Worm (Caenorhabditis elegans) whole organism, L2 larva: ENCODE measurements around the gene T10G3.3.

Experiments used
- lin-13 ChIP-seq: fragments of 150-350 bp; optimal IDR thresholded peaks from 2 replicates; lab custom pipeline; 2014; ENCODE audit warnings: missing biosample characterization, missing genetic modification reagents, missing genetic modification characterization
- nhr-237 ChIP-seq: fragments of 150-350 bp; optimal IDR thresholded peaks from 2 replicates; lab custom pipeline; 2014; ENCODE audit warnings: missing biosample characterization, missing genetic modification characterization

DNA sequence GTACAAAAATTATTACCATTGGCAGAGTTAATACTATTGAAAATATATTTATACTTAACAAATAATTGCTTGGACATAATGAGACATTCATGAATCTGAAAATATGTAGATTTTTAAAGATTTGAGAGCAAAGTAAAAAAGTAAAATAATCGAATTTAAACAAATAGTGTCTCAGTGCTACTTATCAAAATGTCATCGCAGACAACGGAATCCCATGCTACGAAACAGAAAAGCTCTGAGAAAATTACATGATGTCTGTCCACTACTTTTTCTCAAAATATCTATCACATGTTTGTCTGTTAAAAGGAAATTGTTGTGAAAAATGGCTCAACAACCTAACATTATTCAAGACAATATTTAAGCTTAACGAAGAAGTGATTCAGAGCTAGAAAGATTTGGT is 5.7 kb downstream of the T10G3.3 start, which contains the start of gene T10G3.4:
- TF ChIP-seq nhr-237 (no peak), lin-13 (GFP tag; lab: Kevin White, UChicago) (no peak)
